Worm (Caenorhabditis elegans) whole organism, late embryonic: Measurements from ENCODE around the gene srx-80.

ENCODE experiments used
- F13H6.1 ChIP-seq: sonication (generic microtip); optimal IDR thresholded peaks from 2 replicates; lab custom pipeline; 2016; ENCODE audit warnings: missing genetic modification characterization, missing compliant biosample characterization
- ahr-1 ChIP-seq: sonication (generic microtip); optimal IDR thresholded peaks from 2 replicates; lab custom pipeline; 2016; ENCODE audit warnings: missing genetic modification characterization, missing compliant biosample characterization
- ama-1 ChIP-seq: fragments of 150-350 bp; optimal IDR thresholded peaks from 2 replicates; lab custom pipeline; 2014
- ceh-14 ChIP-seq: sonication (generic microtip); optimal IDR thresholded peaks from 2 replicates; lab custom pipeline; 2016; ENCODE audit warnings: missing genotype, missing genetic modification characterization, missing compliant biosample characterization
- ceh-22 ChIP-seq: sonication (generic microtip); optimal IDR thresholded peaks from 2 replicates; lab custom pipeline; 2017; ENCODE audit warnings: missing biosample characterization, missing genetic modification characterization
- ceh-9 ChIP-seq: sonication (generic microtip); optimal IDR thresholded peaks from 2 replicates; lab custom pipeline; 2016; ENCODE audit warnings: mild to moderate bottlenecking, missing genetic modification characterization, inconsistent platforms, missing compliant biosample characterization
- che-1 ChIP-seq: sonication (generic microtip); optimal IDR thresholded peaks from 2 replicates; lab custom pipeline; 2016; ENCODE audit warnings: mild to moderate bottlenecking, missing genetic modification characterization, missing compliant biosample characterization
- hlh-15 ChIP-seq: sonication (generic microtip); optimal IDR thresholded peaks from 2 replicates; lab custom pipeline; 2016; ENCODE audit warnings: missing genetic modification characterization, missing compliant biosample characterization
- hlh-8 ChIP-seq: sonication (generic microtip); optimal IDR thresholded peaks from 2 replicates; lab custom pipeline; 2016; ENCODE audit warnings: missing genotype, missing genetic modification characterization, missing compliant biosample characterization
- pag-3 ChIP-seq: sonication (generic microtip); optimal IDR thresholded peaks from 2 replicates; lab custom pipeline; 2016; ENCODE audit warnings: missing compliant biosample characterization, missing genetic modification characterization, borderline replicate concordance
- pha-4 ChIP-seq: fragments of 150-350 bp; optimal IDR thresholded peaks from 2 replicates; lab custom pipeline; 2018; ENCODE audit warnings: missing biosample characterization, missing genetic modification reagents, missing genetic modification characterization
- rnt-1 ChIP-seq: sonication (generic microtip); optimal IDR thresholded peaks from 2 replicates; lab custom pipeline; 2016; ENCODE audit warnings: missing genetic modification characterization, missing compliant biosample characterization
- sox-4 ChIP-seq: sonication (generic microtip); optimal IDR thresholded peaks from 2 replicates; lab custom pipeline; 2017; ENCODE audit warnings: mild to moderate bottlenecking, missing genetic modification characterization, inconsistent platforms, missing compliant biosample characterization
- tbx-2 ChIP-seq: sonication (generic microtip); optimal IDR thresholded peaks from 2 replicates; lab custom pipeline; 2016; ENCODE audit warnings: missing genetic modification characterization, missing compliant biosample characterization

ce11 chrV:11564573-11564972 lies 29.0 kb upstream of the srx-80 start, which contains the start of gene srx-87:
- no peak for TF ChIP-seq ceh-14 (tag; lab: Kevin White, UChicago)
- no peak for TF ChIP-seq ahr-1 (tag; lab: Kevin White, UChicago)
- TF ChIP-seq ceh-9 (tag; lab: Kevin White, UChicago) = no peak
- TF ChIP-seq che-1 = no peak
- no peak for TF ChIP-seq pha-4 (tag; lab: Kevin White, UChicago)
- TF ChIP-seq hlh-8 (tag; lab: Kevin White, UChicago) = no peak
- TF ChIP-seq hlh-15 (tag; lab: Kevin White, UChicago) = no peak
- no peak for TF ChIP-seq pag-3 (tag; lab: Kevin White, UChicago)
- TF ChIP-seq tbx-2 = no peak
- TF ChIP-seq ceh-22 (tag; lab: Kevin White, UChicago) = no peak
- TF ChIP-seq rnt-1 (tag; lab: Kevin White, UChicago) = no peak
- TF ChIP-seq sox-4 (tag; lab: Kevin White, UChicago) = no peak
- no peak for TF ChIP-seq ama-1
- TF ChIP-seq F13H6.1 (tag; lab: Kevin White, UChicago) = no peak
